Worm (Caenorhabditis elegans) whole organism, young adult: Measurements from ENCODE around the gene cpr-9.
A peak's percentile ranks its signal among the peaks of the same experiment; 100 is the strongest.

Experiments
- C06A6.2 ChIP-seq: fragments of 200-800 bp; sonication (Bioruptor generic); conservative IDR thresholded peaks from 2 replicates; pipeline ENCODE4 v1.3.6; 2022; ENCODE audit warnings: missing genetic modification characterization, missing compliant biosample characterization
- F22D6.2 ChIP-seq: sonication (generic microtip); optimal IDR thresholded peaks from 2 replicates; lab custom pipeline; 2016; ENCODE audit warnings: mild to moderate bottlenecking, missing genetic modification characterization, missing compliant biosample characterization
- F52B5.7 ChIP-seq: sonication (generic microtip); optimal IDR thresholded peaks from 2 replicates; lab custom pipeline; 2016; ENCODE audit warnings: mild to moderate bottlenecking, missing genetic modification characterization, missing compliant biosample characterization
- K11D2.4 ChIP-seq: fragments of 200-800 bp; sonication (Bioruptor generic); IDR thresholded peaks from 2 replicates; pipeline ENCODE4 v1.3.6; 2022; ENCODE audit warnings: missing genetic modification reagents, missing genetic modification characterization, missing compliant biosample characterization
- T07F8.4 ChIP-seq: sonication (generic microtip); optimal IDR thresholded peaks from 2 replicates; lab custom pipeline; 2016; ENCODE audit warnings: mild to moderate bottlenecking, missing genetic modification characterization, moderate library complexity, missing compliant biosample characterization
- Y95B8A.8 ChIP-seq: fragments of 200-800 bp; sonication (Bioruptor generic); IDR thresholded peaks from 2 replicates; pipeline ENCODE4 v1.3.6; 2022; ENCODE audit warnings: missing genetic modification reagents, missing genetic modification characterization, missing compliant biosample characterization
- akir-1 ChIP-seq: fragments of 200-800 bp; sonication (Bioruptor generic); optimal IDR thresholded peaks from 2 replicates; lab custom pipeline; 2018; ENCODE audit warnings: mild to moderate bottlenecking, missing genetic modification characterization, moderate library complexity, missing compliant biosample characterization
- aptf-2 ChIP-seq: fragments of 200-800 bp; sonication (Bioruptor generic); conservative IDR thresholded peaks from 2 replicates; pipeline ENCODE4 v1.3.6; 2022; ENCODE audit warnings: missing genetic modification reagents, missing genetic modification characterization, missing compliant biosample characterization
- atf-7 ChIP-seq: sonication (generic microtip); optimal IDR thresholded peaks from 2 replicates; lab custom pipeline; 2017; ENCODE audit warnings: mild to moderate bottlenecking, missing genetic modification characterization, missing compliant biosample characterization
- attf-3 ChIP-seq: fragments of 200-800 bp; sonication (Bioruptor generic); conservative IDR thresholded peaks from 2 replicates; pipeline ENCODE4 v1.3.6; 2022; ENCODE audit warnings: missing genetic modification reagents, missing genetic modification characterization, missing compliant biosample characterization
- bed-1 ChIP-seq: fragments of 200-800 bp; sonication (Bioruptor generic); IDR thresholded peaks from 2 replicates; pipeline ENCODE4 v1.3.6; 2022; ENCODE audit warnings: missing genetic modification reagents, missing genetic modification characterization, missing compliant biosample characterization
- cebp-1 ChIP-seq, 2 experiments: fragments of 200-800 bp in 1 of 2; sonication (Bioruptor generic) in 1 of 2; sonication (generic microtip) in 1 of 2; IDR thresholded peaks in 1 of 2; optimal IDR thresholded peaks in 1 of 2; 2 replicates each; pipeline versions ENCODE4 v1.3.6 to Lab custom; 2017 to 2022; ENCODE audit warnings: missing compliant biosample characterization in 2 of 2, missing genetic modification characterization in 2 of 2, mild to moderate bottlenecking in 1 of 2, missing genetic modification reagents in 1 of 2, moderate library complexity in 1 of 2
- cebp-2 ChIP-seq: fragments of 200-800 bp; sonication (Bioruptor generic); IDR thresholded peaks from 2 replicates; pipeline ENCODE4 v1.3.6; 2022; ENCODE audit warnings: missing genetic modification characterization, missing compliant biosample characterization
- ceh-27 ChIP-seq: fragments of 200-800 bp; sonication (Bioruptor generic); optimal IDR thresholded peaks from 2 replicates; lab custom pipeline; 2018; ENCODE audit warnings: mild to moderate bottlenecking, missing genetic modification characterization, moderate library complexity, missing compliant biosample characterization
- ceh-91 ChIP-seq: fragments of 200-800 bp; sonication (Bioruptor generic); IDR thresholded peaks from 2 replicates; pipeline ENCODE4 v1.3.6; 2022; ENCODE audit warnings: missing genetic modification reagents, missing genetic modification characterization, missing compliant biosample characterization
- die-1 ChIP-seq: sonication (generic microtip); optimal IDR thresholded peaks from 2 replicates; lab custom pipeline; 2016; ENCODE audit warnings: missing genotype, mild to moderate bottlenecking, missing genetic modification characterization, missing compliant biosample characterization
- dpff-1 ChIP-seq: sonication (generic microtip); optimal IDR thresholded peaks from 2 replicates; lab custom pipeline; 2017; ENCODE audit warnings: mild to moderate bottlenecking, missing genetic modification characterization, missing compliant biosample characterization
- dpl-1 ChIP-seq: fragments of 150-350 bp; optimal IDR thresholded peaks from 2 replicates; lab custom pipeline; 2014; ENCODE audit warnings: missing biosample characterization, missing genetic modification reagents, missing genetic modification characterization
- efl-1 ChIP-seq: fragments of 150-350 bp; optimal IDR thresholded peaks from 2 replicates; lab custom pipeline; 2014; ENCODE audit warnings: missing biosample characterization, missing genetic modification reagents, missing genetic modification characterization
- egl-44 ChIP-seq: fragments of 200-800 bp; sonication (Bioruptor generic); IDR thresholded peaks from 2 replicates; pipeline ENCODE4 v1.3.6; 2022; ENCODE audit warnings: missing genetic modification reagents, missing genetic modification characterization, missing compliant biosample characterization
- hlh-26 ChIP-seq: fragments of 200-800 bp; sonication (Bioruptor generic); conservative IDR thresholded peaks from 2 replicates; pipeline ENCODE4 v1.3.6; 2022; ENCODE audit warnings: missing genetic modification reagents, missing genetic modification characterization, missing compliant biosample characterization
- hmg-1.2 ChIP-seq: fragments of 200-800 bp; sonication (Bioruptor generic); IDR thresholded peaks from 2 replicates; pipeline ENCODE4 v1.3.6; 2022; ENCODE audit warnings: missing genetic modification reagents, missing genetic modification characterization, missing compliant biosample characterization
- hmg-20 ChIP-seq: fragments of 200-800 bp; sonication (Bioruptor generic); IDR thresholded peaks from 2 replicates; pipeline ENCODE4 v1.3.6; 2022; ENCODE audit warnings: missing genetic modification reagents, missing genetic modification characterization, missing compliant biosample characterization
- hrde-1 ChIP-seq: sonication (generic microtip); optimal IDR thresholded peaks from 2 replicates; lab custom pipeline; 2016; ENCODE audit warnings: missing genetic modification characterization, mild to moderate bottlenecking, missing compliant biosample characterization, moderate library complexity, missing genotype, missing genetic modification reagents, borderline replicate concordance
- lin-35 ChIP-seq, 3 experiments: fragments of 150-350 bp in 2 of 3; sonication (generic microtip) in 1 of 3; optimal IDR thresholded peaks; 2 replicates each; lab custom pipeline; 2014 to 2018; ENCODE audit warnings: missing biosample characterization in 3 of 3, missing genetic modification characterization in 3 of 3, missing genetic modification reagents in 3 of 3
- lin-54 ChIP-seq: fragments of 200-800 bp; sonication (Bioruptor generic); optimal IDR thresholded peaks from 2 replicates; lab custom pipeline; 2018; ENCODE audit warnings: mild to moderate bottlenecking, missing genetic modification characterization, missing compliant biosample characterization
- lsl-1 ChIP-seq: fragments of 200-800 bp; sonication (Bioruptor generic); optimal IDR thresholded peaks from 2 replicates; lab custom pipeline; 2018; ENCODE audit warnings: mild to moderate bottlenecking, missing genetic modification characterization, moderate library complexity, missing compliant biosample characterization
- madf-10 ChIP-seq: sonication (generic microtip); optimal IDR thresholded peaks from 2 replicates; lab custom pipeline; 2016; ENCODE audit warnings: mild to moderate bottlenecking, missing genetic modification characterization, missing compliant biosample characterization
- madf-3 ChIP-seq: fragments of 200-800 bp; sonication (Bioruptor generic); IDR thresholded peaks from 2 replicates; pipeline ENCODE4 v1.3.6; 2022; ENCODE audit warnings: missing genetic modification reagents, missing genetic modification characterization, missing compliant biosample characterization
- madf-6 ChIP-seq: fragments of 200-800 bp; sonication (Bioruptor generic); IDR thresholded peaks from 2 replicates; pipeline ENCODE4 v1.3.6; 2022; ENCODE audit warnings: missing genetic modification reagents, missing genetic modification characterization, missing compliant biosample characterization
- madf-8 ChIP-seq: fragments of 200-800 bp; sonication (Bioruptor generic); conservative IDR thresholded peaks from 2 replicates; pipeline ENCODE4 v1.3.6; 2022; ENCODE audit warnings: missing genetic modification reagents, missing genetic modification characterization, missing compliant biosample characterization
- nhr-27 ChIP-seq: fragments of 200-800 bp; sonication (Bioruptor generic); optimal IDR thresholded peaks from 2 replicates; lab custom pipeline; 2018; ENCODE audit warnings: mild to moderate bottlenecking, missing genetic modification characterization, moderate library complexity, missing compliant biosample characterization
- nhr-80 ChIP-seq: sonication (generic microtip); optimal IDR thresholded peaks from 2 replicates; lab custom pipeline; 2016; ENCODE audit warnings: missing genetic modification characterization, missing compliant biosample characterization
- pbrm-1 ChIP-seq: fragments of 200-800 bp; sonication (Bioruptor generic); IDR thresholded peaks from 2 replicates; pipeline ENCODE4 v1.3.6; 2022; ENCODE audit warnings: missing genetic modification reagents, missing genetic modification characterization, missing compliant biosample characterization
- rec-8 ChIP-seq, 2 experiments: sonication (generic microtip); optimal IDR thresholded peaks; 2 replicates each; lab custom pipeline; 2016; ENCODE audit warnings: mild to moderate bottlenecking in 2 of 2, missing genetic modification characterization in 2 of 2, missing genetic modification reagents in 2 of 2, missing genotype in 2 of 2, missing biosample characterization in 1 of 2, missing compliant biosample characterization in 1 of 2, moderate library complexity in 1 of 2
- repo-1 ChIP-seq: sonication (generic microtip); optimal IDR thresholded peaks from 2 replicates; lab custom pipeline; 2017; ENCODE audit warnings: mild to moderate bottlenecking, missing genetic modification characterization, missing compliant biosample characterization
- sdz-38 ChIP-seq: sonication (generic microtip); optimal IDR thresholded peaks from 2 replicates; lab custom pipeline; 2016; ENCODE audit warnings: missing genotype, missing genetic modification characterization, missing compliant biosample characterization
- snpc-1.3 ChIP-seq: sonication (generic microtip); optimal IDR thresholded peaks from 2 replicates; lab custom pipeline; 2017; ENCODE audit warnings: missing genetic modification characterization, mild to moderate bottlenecking, missing compliant biosample characterization, antibody characterized with exemption, moderate library complexity, missing genotype, missing genetic modification reagents; ENCODE audit not compliant: insufficient read depth
- snpc-3.4 ChIP-seq: sonication (generic microtip); optimal IDR thresholded peaks from 2 replicates; lab custom pipeline; 2017; ENCODE audit warnings: missing genetic modification characterization, mild to moderate bottlenecking, missing compliant biosample characterization, antibody characterized with exemption, moderate library complexity, missing genotype, missing genetic modification reagents
- somi-1 ChIP-seq: fragments of 200-800 bp; sonication (Bioruptor generic); optimal IDR thresholded peaks from 2 replicates; lab custom pipeline; 2018; ENCODE audit warnings: mild to moderate bottlenecking, missing genetic modification characterization, missing compliant biosample characterization
- tbp1 ChIP-seq: fragments of 200-800 bp; sonication (Bioruptor generic); optimal IDR thresholded peaks from 2 replicates; lab custom pipeline; 2018; ENCODE audit warnings: mild to moderate bottlenecking, missing genetic modification characterization, missing compliant biosample characterization
- tbx-9 ChIP-seq: sonication (generic microtip); optimal IDR thresholded peaks from 2 replicates; lab custom pipeline; 2016; ENCODE audit warnings: borderline replicate concordance, missing genetic modification characterization, inconsistent platforms, missing compliant biosample characterization
- unc-130 ChIP-seq: sonication (generic microtip); optimal IDR thresholded peaks from 2 replicates; lab custom pipeline; 2016; ENCODE audit warnings: missing genetic modification reagents, missing genetic modification characterization, missing compliant biosample characterization
- ztf-18 ChIP-seq: sonication (generic microtip); optimal IDR thresholded peaks from 2 replicates; lab custom pipeline; 2016; ENCODE audit warnings: missing genotype, mild to moderate bottlenecking, missing genetic modification characterization, missing compliant biosample characterization
- ztf-25 ChIP-seq: fragments of 200-800 bp; sonication (Bioruptor generic); IDR thresholded peaks from 2 replicates; pipeline ENCODE4 v1.3.6; 2022; ENCODE audit warnings: missing genetic modification reagents, missing genetic modification characterization, missing compliant biosample characterization
- ztf-3 ChIP-seq: fragments of 200-800 bp; sonication (Bioruptor generic); optimal IDR thresholded peaks from 2 replicates; lab custom pipeline; 2018; ENCODE audit warnings: mild to moderate bottlenecking, missing genetic modification characterization, missing compliant biosample characterization

The cpr-9 gene

ce11 chrV:12001747-12002456 is 951 bp upstream of the cpr-9 start, which contains the start of gene gcy-33 (continued):
- TF ChIP-seq cebp-1 (GFP tag; IDR thresholded peaks at IDR 0.05; lab: Robert Waterston, UW), result no peak
- peak; percentile 84 for TF ChIP-seq cebp-1 (tag; optimal IDR thresholded peaks at IDR 0.05; lab: Kevin White, UChicago)
- peak; percentile 70 for TF ChIP-seq madf-6 (GFP tag; lab: Robert Waterston, UW)
- TF ChIP-seq repo-1, result peak; percentile 93
- TF ChIP-seq T07F8.4 (tag; lab: Kevin White, UChicago), result peak; percentile 76
- no peak for TF ChIP-seq bed-1 (GFP tag; lab: Robert Waterston, UW)
- peak; percentile 56 for TF ChIP-seq snpc-3.4
- TF ChIP-seq attf-3, result peak; percentile 67
- peak; percentile 36 for TF ChIP-seq somi-1 (GFP tag; lab: Kevin White, UChicago)
- peak; percentile 85 for TF ChIP-seq F52B5.7
- TF ChIP-seq aptf-2, result no peak
- peak; percentile 73 for TF ChIP-seq lin-54
- TF ChIP-seq ceh-27 (GFP tag; lab: Kevin White, UChicago), result peak; percentile 86
- TF ChIP-seq akir-1 (GFP tag; lab: Kevin White, UChicago), result peak; percentile 66
- peak; percentile 81 for TF ChIP-seq nhr-27 (tag; lab: Kevin White, UChicago)
- TF ChIP-seq cebp-2 (GFP tag; lab: Robert Waterston, UW), result peak; percentile 85; the same call in 1 of the 2 replicates
- peak; percentile 75 for TF ChIP-seq ztf-18 (tag; lab: Kevin White, UChicago)
- TF ChIP-seq hrde-1 (tag; lab: Kevin White, UChicago), result peak; percentile 83
- peak; percentile 91 for TF ChIP-seq madf-3 (GFP tag; lab: Robert Waterston, UW)
- TF ChIP-seq hmg-20, result peak; percentile 46; the same call in 1 of the 2 replicates
- TF ChIP-seq lin-35 (GFP tag; optimal IDR thresholded peaks at IDR 0.05; lab: Kevin White, UChicago), result peak in 1 of 3 experiments; percentile 85
- TF ChIP-seq dpl-1, result no peak
- TF ChIP-seq F22D6.2, result peak; percentile 23
- peak; percentile 87 for TF ChIP-seq snpc-1.3 (tag; lab: Kevin White, UChicago)
- peak; percentile 99 for TF ChIP-seq tbp1
- TF ChIP-seq hmg-1.2, result peak; percentile 83
- no peak for TF ChIP-seq hlh-26
- TF ChIP-seq madf-10, result peak; percentile 89
- TF ChIP-seq nhr-80 (tag; lab: Kevin White, UChicago), result peak; percentile 81
- peak; percentile 72 for TF ChIP-seq unc-130
- TF ChIP-seq pbrm-1, result peak; percentile 82
- TF ChIP-seq tbx-9, result no peak
- TF ChIP-seq atf-7 (tag; lab: Kevin White, UChicago), result peak; percentile 92
- peak; percentile 90 for TF ChIP-seq egl-44
- peak; percentile 55 to 92 for TF ChIP-seq rec-8 (tag; optimal IDR thresholded peaks at IDR 0.05; lab: Kevin White, UChicago)
- TF ChIP-seq dpff-1 (tag; lab: Kevin White, UChicago), result peak; percentile 75
- 0 out of 2 replicates have a peak, but pooled peaks have one; percentile 54 for TF ChIP-seq K11D2.4
- TF ChIP-seq ceh-91 (GFP tag; lab: Robert Waterston, UW), result no peak
- peak; percentile 89 for TF ChIP-seq die-1 (tag; lab: Kevin White, UChicago)
- peak; percentile 77 for TF ChIP-seq ztf-25 (GFP tag; lab: Robert Waterston, UW)
- peak; percentile 54 for TF ChIP-seq lsl-1
- no peak for TF ChIP-seq efl-1 (GFP tag; lab: Kevin White, UChicago)
- TF ChIP-seq Y95B8A.8, result peak; percentile 54; the same call in 1 of the 2 replicates
- no peak for TF ChIP-seq ztf-3 (GFP tag; lab: Kevin White, UChicago)
- peak; percentile 72; the same call in 1 of the 2 replicates for TF ChIP-seq C06A6.2 (GFP tag; lab: Robert Waterston, UW)
- no peak for TF ChIP-seq sdz-38 (tag; lab: Kevin White, UChicago)
- peak; percentile 47 for TF ChIP-seq madf-8 (GFP tag; lab: Robert Waterston, UW)
